Worm (Caenorhabditis elegans): ENCODE measurements around the gene srx-34.

The srx-34 gene

ce11 chrV:7129460-7129859 lies 9.4 kb upstream of the srx-34 start, which contains the start of gene T01C4.8:
Gene T01C4.8, minus strand, starts transcription at chrV:7129560.
- no peak for TF ChIP-seq pax-1 (tag; optimal IDR thresholded peaks at IDR 0.05)
- no peak for TF ChIP-seq ceh-19 (GFP tag; optimal IDR thresholded peaks at IDR 0.05)
- TF ChIP-seq ceh-31 (tag; optimal IDR thresholded peaks at IDR 0.05): no peak
- TF ChIP-seq elt-2 (tag; optimal IDR thresholded peaks at IDR 0.05): no peak
- no peak for TF ChIP-seq K09A11.1 (tag; optimal IDR thresholded peaks at IDR 0.05; ENCODE audit: insufficient read depth)
- TF ChIP-seq ceh-45 (GFP tag; IDR thresholded peaks at IDR 0.05): no peak
- TF ChIP-seq eyg-1 (tag; optimal IDR thresholded peaks at IDR 0.05): no peak
- TF ChIP-seq C38D4.7 (GFP tag; optimal IDR thresholded peaks at IDR 0.05): no peak
- no peak for TF ChIP-seq dmd-4 (tag; optimal IDR thresholded peaks at IDR 0.05; ENCODE audit: borderline replicate concordance)

ce11 chrV:7123979-7124378 lies 3.9 kb upstream of the srx-34 start:
- TF ChIP-seq dve-1 (tag; optimal IDR thresholded peaks at IDR 0.05) (no peak), hlh-15 (tag; optimal IDR thresholded peaks at IDR 0.05) (no peak), pha-2 (tag; optimal IDR thresholded peaks at IDR 0.05) (no peak), Y22D7AL.16 (tag; optimal IDR thresholded peaks at IDR 0.05) (no peak), ahr-1 (tag; optimal IDR thresholded peaks at IDR 0.05) (no peak), ceh-22 (tag; optimal IDR thresholded peaks at IDR 0.05) (no peak), ztf-16 (tag; optimal IDR thresholded peaks at IDR 0.05) (no peak), ceh-14 (tag; optimal IDR thresholded peaks at IDR 0.05) (no peak), ceh-30 (tag; optimal IDR thresholded peaks at IDR 0.05) (no peak), ceh-18 (tag; optimal IDR thresholded peaks at IDR 0.05) (no peak), pqm-1 (tag; optimal IDR thresholded peaks at IDR 0.05) (no peak), unc-42 (tag; optimal IDR thresholded peaks at IDR 0.05) (no peak), hlh-6 (tag; optimal IDR thresholded peaks at IDR 0.05) (no peak), sox-2 (GFP tag; IDR thresholded peaks at IDR 0.05) (no peak), ets-4 (tag; optimal IDR thresholded peaks at IDR 0.05) (no peak), gmeb-2 (tag; optimal IDR thresholded peaks at IDR 0.05) (no peak), pax-1 (tag; optimal IDR thresholded peaks at IDR 0.05) (no peak), hlh-30 (tag; optimal IDR thresholded peaks at IDR 0.05; ENCODE audit: insufficient read depth) (no peak), K02D7.2 (tag; optimal IDR thresholded peaks at IDR 0.05) (no peak)

- TF ChIP-seq fkh-6 (tag; optimal IDR thresholded peaks at IDR 0.05) (no peak), pqm-1 (tag; optimal IDR thresholded peaks at IDR 0.05) (no peak), T23F11.4 (GFP tag; optimal IDR thresholded peaks at IDR 0.05) (no peak), sox-2 (GFP tag; IDR thresholded peaks at IDR 0.05) (no peak), ceh-24 (tag; optimal IDR thresholded peaks at IDR 0.05) (no peak), nhr-232 (tag; optimal IDR thresholded peaks at IDR 0.05) (no peak), madf-2 (tag; optimal IDR thresholded peaks at IDR 0.05) (no peak)
These were observed 3.2 kb upstream of the srx-34 start, which contains the start of gene lmd-5 for ce11 chrV:7123188-7123708. Gene lmd-5, plus strand, starts transcription at chrV:7123658.

- TF ChIP-seq ceh-34 (tag; optimal IDR thresholded peaks at IDR 0.05): no peak
- no peak for TF ChIP-seq ceh-22 (tag; optimal IDR thresholded peaks at IDR 0.05)
- no peak for TF ChIP-seq dmd-4 (tag; optimal IDR thresholded peaks at IDR 0.05; ENCODE audit: borderline replicate concordance)
- no peak for TF ChIP-seq ceh-2 (tag; optimal IDR thresholded peaks at IDR 0.05)
- no peak for TF ChIP-seq ets-4 (tag; optimal IDR thresholded peaks at IDR 0.05)
- TF ChIP-seq ceh-18 (tag; optimal IDR thresholded peaks at IDR 0.05): no peak
- TF ChIP-seq unc-86 (tag; optimal IDR thresholded peaks at IDR 0.05): no peak
- no peak for TF ChIP-seq fax-1 (tag; optimal IDR thresholded peaks at IDR 0.05)
- TF ChIP-seq Y22D7AL.16 (tag; optimal IDR thresholded peaks at IDR 0.05): no peak
These were observed 1.3 kb downstream of the srx-34 start, which contains the start of gene srx-33 for ce11 chrV:7118796-7119195. Gene srx-33, minus strand, starts transcription at chrV:7118896.

Measured in whole organism, late embryonic.